Worm (Caenorhabditis elegans) whole organism, late embryonic: Measurements from ENCODE around the gene ctf-18.
A peak's percentile ranks its signal among the peaks of the same experiment; 100 is the strongest.

Experiments
- C38D4.7 ChIP-seq: fragments of 200-800 bp; sonication (Bioruptor generic); optimal IDR thresholded peaks from 2 replicates; lab custom pipeline; 2018; ENCODE audit warnings: mild to moderate bottlenecking, missing genetic modification characterization, moderate library complexity, missing compliant biosample characterization
- F13H6.1 ChIP-seq: sonication (generic microtip); optimal IDR thresholded peaks from 2 replicates; lab custom pipeline; 2016; ENCODE audit warnings: missing genetic modification characterization, missing compliant biosample characterization
- K02D7.2 ChIP-seq: sonication (generic microtip); optimal IDR thresholded peaks from 2 replicates; lab custom pipeline; 2017; ENCODE audit warnings: mild to moderate bottlenecking, missing genetic modification characterization, missing compliant biosample characterization
- T23F11.4 ChIP-seq: fragments of 200-800 bp; sonication (Bioruptor generic); optimal IDR thresholded peaks from 2 replicates; lab custom pipeline; 2018; ENCODE audit warnings: mild to moderate bottlenecking, missing genetic modification characterization, missing compliant biosample characterization
- ahr-1 ChIP-seq: sonication (generic microtip); optimal IDR thresholded peaks from 2 replicates; lab custom pipeline; 2016; ENCODE audit warnings: missing genetic modification characterization, missing compliant biosample characterization
- ama-1 ChIP-seq: fragments of 150-350 bp; optimal IDR thresholded peaks from 2 replicates; lab custom pipeline; 2014
- ceh-14 ChIP-seq: sonication (generic microtip); optimal IDR thresholded peaks from 2 replicates; lab custom pipeline; 2016; ENCODE audit warnings: missing genotype, missing genetic modification characterization, missing compliant biosample characterization
- ceh-18 ChIP-seq: sonication (generic microtip); optimal IDR thresholded peaks from 2 replicates; lab custom pipeline; 2016; ENCODE audit warnings: missing genetic modification characterization, missing compliant biosample characterization
- ceh-19 ChIP-seq: fragments of 200-800 bp; sonication (Bioruptor generic); optimal IDR thresholded peaks from 2 replicates; lab custom pipeline; 2018; ENCODE audit warnings: mild to moderate bottlenecking, missing genetic modification characterization, missing compliant biosample characterization
- ceh-24 ChIP-seq: sonication (generic microtip); optimal IDR thresholded peaks from 2 replicates; lab custom pipeline; 2016; ENCODE audit warnings: mild to moderate bottlenecking, missing genetic modification characterization, missing compliant biosample characterization
- ceh-31 ChIP-seq: sonication (generic microtip); optimal IDR thresholded peaks from 2 replicates; lab custom pipeline; 2016; ENCODE audit warnings: missing genetic modification characterization, missing compliant biosample characterization
- ceh-6 ChIP-seq: fragments of 200-800 bp; sonication (Bioruptor generic); optimal IDR thresholded peaks from 2 replicates; lab custom pipeline; 2018; ENCODE audit warnings: mild to moderate bottlenecking, missing genetic modification characterization, missing compliant biosample characterization
- ceh-9 ChIP-seq: sonication (generic microtip); optimal IDR thresholded peaks from 2 replicates; lab custom pipeline; 2016; ENCODE audit warnings: mild to moderate bottlenecking, missing genetic modification characterization, inconsistent platforms, missing compliant biosample characterization
- che-1 ChIP-seq: sonication (generic microtip); optimal IDR thresholded peaks from 2 replicates; lab custom pipeline; 2016; ENCODE audit warnings: mild to moderate bottlenecking, missing genetic modification characterization, missing compliant biosample characterization
- dmd-4 ChIP-seq: sonication (generic microtip); optimal IDR thresholded peaks from 2 replicates; lab custom pipeline; 2016; ENCODE audit warnings: borderline replicate concordance, missing genetic modification characterization, missing compliant biosample characterization
- dve-1 ChIP-seq: sonication (generic microtip); optimal IDR thresholded peaks from 2 replicates; lab custom pipeline; 2017; ENCODE audit warnings: antibody characterized with exemption, mild to moderate bottlenecking, missing genetic modification characterization, missing compliant biosample characterization
- elt-2 ChIP-seq: sonication (generic microtip); optimal IDR thresholded peaks from 2 replicates; lab custom pipeline; 2016; ENCODE audit warnings: missing genetic modification reagents, missing genetic modification characterization, missing compliant biosample characterization
- elt-4 ChIP-seq: sonication (generic microtip); optimal IDR thresholded peaks from 2 replicates; lab custom pipeline; 2016; ENCODE audit warnings: missing genetic modification characterization, missing compliant biosample characterization
- ets-4 ChIP-seq: sonication (generic microtip); optimal IDR thresholded peaks from 2 replicates; lab custom pipeline; 2016; ENCODE audit warnings: missing genetic modification characterization, missing compliant biosample characterization
- eyg-1 ChIP-seq: sonication (generic microtip); optimal IDR thresholded peaks from 2 replicates; lab custom pipeline; 2016; ENCODE audit warnings: missing genotype, missing genetic modification characterization, missing compliant biosample characterization
- fax-1 ChIP-seq: sonication (generic microtip); optimal IDR thresholded peaks from 2 replicates; lab custom pipeline; 2016; ENCODE audit warnings: missing genotype, missing genetic modification characterization, missing compliant biosample characterization
- fkh-6 ChIP-seq: sonication (generic microtip); optimal IDR thresholded peaks from 2 replicates; lab custom pipeline; 2016; ENCODE audit warnings: missing genetic modification characterization, missing compliant biosample characterization
- hlh-13 ChIP-seq: fragments of 200-800 bp; sonication (Bioruptor generic); optimal IDR thresholded peaks from 2 replicates; lab custom pipeline; 2018; ENCODE audit warnings: mild to moderate bottlenecking, missing genetic modification characterization, missing compliant biosample characterization
- hlh-15 ChIP-seq: sonication (generic microtip); optimal IDR thresholded peaks from 2 replicates; lab custom pipeline; 2016; ENCODE audit warnings: missing genetic modification characterization, missing compliant biosample characterization
- mec-3 ChIP-seq: sonication (generic microtip); optimal IDR thresholded peaks from 2 replicates; lab custom pipeline; 2016; ENCODE audit warnings: borderline replicate concordance, missing genetic modification characterization, missing compliant biosample characterization
- nfya-1 ChIP-seq: sonication (generic microtip); optimal IDR thresholded peaks from 2 replicates; lab custom pipeline; 2017; ENCODE audit warnings: missing genetic modification characterization, mild to moderate bottlenecking, missing compliant biosample characterization, antibody characterized with exemption, moderate library complexity
- npax-4 ChIP-seq: sonication (generic microtip); optimal IDR thresholded peaks from 2 replicates; lab custom pipeline; 2016; ENCODE audit warnings: missing genetic modification characterization, missing compliant biosample characterization
- pag-3 ChIP-seq: sonication (generic microtip); optimal IDR thresholded peaks from 2 replicates; lab custom pipeline; 2016; ENCODE audit warnings: missing compliant biosample characterization, missing genetic modification characterization, borderline replicate concordance
- pax-1 ChIP-seq: fragments of 150-350 bp; optimal IDR thresholded peaks from 2 replicates; lab custom pipeline; 2014; ENCODE audit warnings: missing biosample characterization, missing genetic modification characterization
- pha-4 ChIP-seq: fragments of 150-350 bp; optimal IDR thresholded peaks from 2 replicates; lab custom pipeline; 2018; ENCODE audit warnings: missing biosample characterization, missing genetic modification reagents, missing genetic modification characterization
- pqm-1 ChIP-seq: sonication (generic microtip); optimal IDR thresholded peaks from 2 replicates; lab custom pipeline; 2016; ENCODE audit warnings: missing genetic modification characterization, missing compliant biosample characterization
- ref-2 ChIP-seq: sonication (generic microtip); optimal IDR thresholded peaks from 2 replicates; lab custom pipeline; 2016; ENCODE audit warnings: missing genetic modification characterization, missing compliant biosample characterization
- sdc-2 ChIP-seq: sonication (generic microtip); optimal IDR thresholded peaks from 2 replicates; lab custom pipeline; 2016; ENCODE audit warnings: missing genotype, missing genetic modification characterization, missing compliant biosample characterization
- sox-2 ChIP-seq: fragments of 200-800 bp; sonication (Bioruptor generic); IDR thresholded peaks from 2 replicates; pipeline ENCODE4 v1.3.6; 2022; ENCODE audit warnings: missing genetic modification reagents, missing genetic modification characterization, missing compliant biosample characterization
- syd-9 ChIP-seq: sonication (generic microtip); optimal IDR thresholded peaks from 2 replicates; lab custom pipeline; 2016; ENCODE audit warnings: mild to moderate bottlenecking, missing genetic modification characterization, moderate library complexity, missing compliant biosample characterization
- tbx-2 ChIP-seq: sonication (generic microtip); optimal IDR thresholded peaks from 2 replicates; lab custom pipeline; 2016; ENCODE audit warnings: missing genetic modification characterization, missing compliant biosample characterization
- zip-5 ChIP-seq: sonication (generic microtip); optimal IDR thresholded peaks from 2 replicates; lab custom pipeline; 2016; ENCODE audit warnings: missing genetic modification characterization, missing compliant biosample characterization

Gene ctf-18

DNA sequence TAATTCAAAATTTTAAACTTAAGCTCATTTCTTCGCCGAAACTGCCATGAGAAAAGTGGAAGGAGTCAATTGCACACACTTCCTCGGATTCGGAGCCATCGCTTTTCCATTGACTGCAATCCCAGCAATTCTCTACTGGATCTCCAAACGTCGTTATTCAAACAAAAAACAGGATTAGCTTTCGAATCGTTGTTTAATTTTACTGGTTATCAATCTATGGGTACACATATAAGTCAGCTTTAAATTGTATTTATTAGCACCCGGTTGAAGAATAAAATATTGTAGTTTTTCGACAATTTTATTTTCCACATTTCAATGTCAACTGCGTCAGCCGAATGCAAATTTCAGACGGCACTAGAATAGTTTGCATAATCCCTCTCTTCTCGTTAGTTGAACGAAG is 3.5 kb upstream of the ctf-18 start, which contains the start of gene glt-3:
glt-3 (plus strand) TSS at position 301 of the 400 bp plus-strand sequence.
- TF ChIP-seq sox-2 (GFP tag; lab: Robert Waterston, UW) (no peak), npax-4 (tag; lab: Kevin White, UChicago) (no peak), ets-4 (no peak), ceh-24 (tag; lab: Kevin White, UChicago) (no peak), che-1 (tag; lab: Kevin White, UChicago) (no peak), pqm-1 (no peak), syd-9 (tag; lab: Kevin White, UChicago) (no peak), ahr-1 (no peak), ceh-19 (GFP tag; lab: Kevin White, UChicago) (no peak), fkh-6 (no peak), ceh-18 (tag; lab: Kevin White, UChicago) (no peak), T23F11.4 (GFP tag; lab: Kevin White, UChicago) (no peak), sdc-2 (no peak), pag-3 (no peak), pha-4 (tag; lab: Kevin White, UChicago) (no peak), dmd-4 (tag; lab: Kevin White, UChicago) (no peak), ama-1 (lab: Kevin White, UChicago) (no peak)

DNA sequence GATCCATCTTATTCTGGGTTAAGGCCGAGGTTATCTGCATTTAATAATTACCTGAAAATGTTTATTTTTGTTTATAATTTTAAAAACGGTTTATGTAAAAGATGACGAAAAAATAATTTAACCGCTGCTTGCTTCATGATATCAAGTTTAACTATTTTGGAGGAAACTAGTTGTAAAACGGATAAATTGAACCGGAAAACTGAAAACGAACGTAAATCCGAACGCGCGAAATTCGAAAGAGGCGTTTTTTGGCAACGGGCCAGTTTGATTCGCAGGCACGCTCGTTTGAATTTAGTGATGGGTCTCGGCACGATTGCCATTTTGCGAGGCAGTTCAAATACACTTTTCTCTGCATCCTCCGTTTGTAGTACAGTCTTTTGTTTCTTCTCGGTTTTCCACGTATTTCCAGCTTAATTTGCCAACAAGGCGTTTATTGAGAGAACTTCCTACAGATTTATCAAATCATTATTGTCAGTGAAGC is 2.5 kb upstream of the ctf-18 start, which contains the start of the genes gtbp-1 and K08F4.3:
gtbp-1 (minus strand) TSS at position 51 of the 481 bp plus-strand sequence.
K08F4.3 (plus strand) TSS at position 352 of the 481 bp plus-strand sequence.
- TF ChIP-seq dve-1 (tag; lab: Kevin White, UChicago) = peak; percentile 35
- TF ChIP-seq ets-4 = no peak
- no peak for TF ChIP-seq zip-5 (tag; lab: Kevin White, UChicago)
- no peak for TF ChIP-seq hlh-15 (tag; lab: Kevin White, UChicago)
- TF ChIP-seq eyg-1 = no peak
- TF ChIP-seq elt-2 (tag; lab: Kevin White, UChicago) = peak; percentile 17
- TF ChIP-seq ahr-1 = no peak
- TF ChIP-seq ceh-31 (tag; lab: Kevin White, UChicago) = peak; percentile 63
- no peak for TF ChIP-seq ceh-9 (tag; lab: Kevin White, UChicago)
- peak; percentile 57 for TF ChIP-seq nfya-1 (tag; lab: Kevin White, UChicago)
- peak; percentile 39 for TF ChIP-seq ref-2 (tag; lab: Kevin White, UChicago)
- no peak for TF ChIP-seq ceh-6 (GFP tag; lab: Kevin White, UChicago)
- no peak for TF ChIP-seq K02D7.2 (tag; lab: Kevin White, UChicago)
- no peak for TF ChIP-seq C38D4.7
- peak; percentile 15 for TF ChIP-seq tbx-2 (tag; lab: Kevin White, UChicago)

DNA sequence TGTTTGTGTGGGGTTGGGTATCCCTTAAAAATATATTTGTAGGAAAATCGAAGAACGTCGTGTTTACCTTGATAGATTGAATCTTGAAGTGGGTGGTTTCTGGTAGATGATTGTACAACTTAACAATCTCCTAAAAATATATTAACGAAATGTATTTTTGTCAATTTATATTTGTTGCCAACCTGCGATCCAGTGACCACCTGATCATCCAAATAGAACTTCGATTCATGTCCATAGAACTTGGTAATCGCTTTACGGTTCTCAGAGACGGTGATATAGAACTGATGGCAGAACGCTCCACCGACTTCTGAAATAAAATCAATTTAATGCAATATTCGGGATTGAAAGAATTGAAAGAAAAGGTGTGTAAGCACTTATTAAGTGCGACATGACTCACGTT is 2.0 kb upstream of the ctf-18 start:
- no peak for TF ChIP-seq fax-1 (tag; lab: Kevin White, UChicago)
- no peak for TF ChIP-seq elt-4 (tag; lab: Kevin White, UChicago)
- no peak for TF ChIP-seq sox-2 (GFP tag; lab: Robert Waterston, UW)

DNA sequence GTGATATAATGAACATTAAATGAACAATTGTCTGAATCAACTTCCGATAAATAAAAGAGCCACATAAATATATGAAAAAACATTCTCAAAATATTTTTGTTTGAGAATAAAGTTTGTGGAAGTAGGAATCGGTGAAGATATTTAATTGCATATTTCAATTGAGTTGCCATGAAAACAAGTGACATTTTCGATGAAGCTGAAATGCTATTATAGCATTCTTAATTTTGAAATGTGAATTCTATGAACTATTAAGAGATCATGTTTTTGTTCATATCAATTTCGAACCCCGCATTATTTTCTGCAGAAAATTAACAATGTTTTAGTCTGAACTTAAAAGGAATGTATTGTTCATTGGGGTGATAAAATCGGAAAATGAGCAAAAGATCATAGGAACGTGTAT is 4.2 kb downstream of the ctf-18 start, which contains the start of gene irld-21:
irld-21 (minus strand) TSS at position 101 of the 400 bp plus-strand sequence.
- TF ChIP-seq C38D4.7 = no peak
- TF ChIP-seq hlh-13 = no peak
- TF ChIP-seq pax-1 (tag; lab: Kevin White, UChicago) = no peak
- no peak for TF ChIP-seq ceh-24 (tag; lab: Kevin White, UChicago)
- TF ChIP-seq fax-1 (tag; lab: Kevin White, UChicago) = no peak
- no peak for TF ChIP-seq mec-3 (tag; lab: Kevin White, UChicago)
- no peak for TF ChIP-seq ceh-9 (tag; lab: Kevin White, UChicago)
- TF ChIP-seq ceh-14 (tag; lab: Kevin White, UChicago) = no peak
- no peak for TF ChIP-seq F13H6.1 (tag; lab: Kevin White, UChicago)
